Fruit fly (Drosophila melanogaster) whole organism, embryonic: ENCODE results near the gene CG6277.

Experiments
- Ada2b ChIP-seq: fragments of 200-800 bp; sonication (Bioruptor generic); IDR thresholded peaks from 2 replicates; pipeline ENCODE4 v1.3.6; 2022; ENCODE audit warnings: missing biosample characterization, missing genetic modification characterization
- Aef1 ChIP-seq: fragments of 200-800 bp; sonication (Bioruptor generic); IDR thresholded peaks from 3 replicates; pipeline ENCODE4 v1.3.6; 2022; ENCODE audit warnings: missing biosample characterization, missing genetic modification characterization
- BtbVII ChIP-seq: fragments of 200-800 bp; sonication (Bioruptor generic); optimal IDR thresholded peaks from 3 replicates; lab custom pipeline; 2017; ENCODE audit warnings: missing biosample characterization, mild to moderate bottlenecking, missing genetic modification characterization
- CG10209 ChIP-seq: fragments of 200-800 bp; sonication (Bioruptor generic); optimal IDR thresholded peaks from 3 replicates; lab custom pipeline; 2017; ENCODE audit warnings: missing biosample characterization, mild to moderate bottlenecking, missing genetic modification characterization, missing genetic modification reagents
- CG10366 ChIP-seq: fragments of 200-800 bp; sonication (Bioruptor generic); IDR thresholded peaks from 2 replicates; pipeline ENCODE4 v1.3.6; 2022; ENCODE audit warnings: missing biosample characterization, missing genetic modification characterization
- CG11695 ChIP-seq: fragments of 200-800 bp; sonication (Bioruptor generic); IDR thresholded peaks from 3 replicates; pipeline ENCODE4 v1.3.6; 2022; ENCODE audit warnings: missing biosample characterization, missing genetic modification characterization
- CG11696 ChIP-seq: fragments of 200-800 bp; sonication (Bioruptor generic); IDR thresholded peaks from 2 replicates; pipeline ENCODE4 v1.3.6; 2022; ENCODE audit warnings: missing biosample characterization, missing genetic modification characterization
- CG12219 ChIP-seq: fragments of 200-800 bp; sonication (Bioruptor generic); optimal IDR thresholded peaks from 3 replicates; lab custom pipeline; 2018; ENCODE audit warnings: missing biosample characterization, mild to moderate bottlenecking, missing genetic modification characterization
- CG13424 ChIP-seq: fragments of 200-800 bp; sonication (Bioruptor generic); optimal IDR thresholded peaks from 2 replicates; lab custom pipeline; 2019; ENCODE audit warnings: missing biosample characterization, mild to moderate bottlenecking, missing genetic modification characterization, moderate library complexity
- CG14860 ChIP-seq: fragments of 200-800 bp; sonication (Bioruptor generic); IDR thresholded peaks from 3 replicates; pipeline ENCODE4 v1.3.6; 2022; ENCODE audit warnings: missing biosample characterization, missing genetic modification characterization; ENCODE audit not compliant: partially characterized antibody
- CG17829 ChIP-seq: fragments of 200-800 bp; optimal IDR thresholded peaks from 2 replicates; lab custom pipeline; 2019; ENCODE audit warnings: missing biosample characterization, mild to moderate bottlenecking, missing genetic modification characterization, moderate library complexity
- CG1832 ChIP-seq: fragments of 200-800 bp; sonication (Bioruptor generic); optimal IDR thresholded peaks from 2 replicates; lab custom pipeline; 2017; ENCODE audit warnings: missing biosample characterization, mild to moderate bottlenecking, missing genetic modification characterization, inconsistent platforms
- CG18599 ChIP-seq: fragments of 200-800 bp; sonication (Bioruptor generic); optimal IDR thresholded peaks from 3 replicates; lab custom pipeline; 2017; ENCODE audit warnings: missing biosample characterization, missing genetic modification characterization, mild to moderate bottlenecking, moderate library complexity, missing genetic modification reagents
- CG2129 ChIP-seq: fragments of 200-800 bp; sonication (Bioruptor generic); IDR thresholded peaks from 2 replicates; pipeline ENCODE4 v1.3.6; 2022; ENCODE audit warnings: missing biosample characterization, missing genetic modification characterization; ENCODE audit not compliant: partially characterized antibody
- CG4360 ChIP-seq: fragments of 200-800 bp; sonication (Bioruptor generic); IDR thresholded peaks from 2 replicates; pipeline ENCODE4 v1.3.6; 2022; ENCODE audit warnings: missing biosample characterization, missing genetic modification characterization
- CG4617 ChIP-seq: fragments of 200-800 bp; sonication (Bioruptor generic); optimal IDR thresholded peaks from 3 replicates; lab custom pipeline; 2016; ENCODE audit warnings: missing biosample characterization, missing genetic modification characterization, borderline replicate concordance
- CG4854 ChIP-seq: fragments of 200-800 bp; sonication (Bioruptor generic); optimal IDR thresholded peaks from 2 replicates; lab custom pipeline; 2016; ENCODE audit warnings: missing biosample characterization, missing genetic modification characterization, inconsistent platforms
- CG7357 ChIP-seq: fragments of 200-800 bp; sonication (Bioruptor generic); IDR thresholded peaks from 3 replicates; pipeline ENCODE4 v1.3.6; 2022; ENCODE audit warnings: missing biosample characterization, missing genetic modification characterization
- CG8089 ChIP-seq: fragments of 200-800 bp; sonication (Bioruptor generic); optimal IDR thresholded peaks from 3 replicates; lab custom pipeline; 2016; ENCODE audit warnings: missing biosample characterization, missing genetic modification characterization
- CG8765 ChIP-seq: fragments of 200-800 bp; sonication (Bioruptor generic); IDR thresholded peaks from 2 replicates; pipeline ENCODE4 v1.3.6; 2022; ENCODE audit warnings: missing biosample characterization, missing genetic modification characterization
- CG8944 ChIP-seq: fragments of 200-800 bp; sonication (Bioruptor generic); optimal IDR thresholded peaks from 3 replicates; lab custom pipeline; 2016; ENCODE audit warnings: missing biosample characterization, missing genetic modification characterization
- CG9817 ChIP-seq: fragments of 200-800 bp; sonication (Bioruptor generic); optimal IDR thresholded peaks from 2 replicates; lab custom pipeline; 2018; ENCODE audit warnings: missing biosample characterization, mild to moderate bottlenecking, missing genetic modification characterization, moderate library complexity
- Dbx ChIP-seq: fragments of 200-800 bp; sonication (Bioruptor generic); IDR thresholded peaks from 3 replicates; pipeline ENCODE4 v1.3.6; 2022; ENCODE audit warnings: missing biosample characterization, missing genetic modification characterization
- HmgZ ChIP-seq: fragments of 200-800 bp; sonication (Bioruptor generic); optimal IDR thresholded peaks from 2 replicates; lab custom pipeline; 2018; ENCODE audit warnings: missing biosample characterization, mild to moderate bottlenecking, missing genetic modification characterization
- Hmx ChIP-seq: fragments of 200-800 bp; sonication (Bioruptor generic); optimal IDR thresholded peaks from 2 replicates; lab custom pipeline; 2016; ENCODE audit warnings: missing biosample characterization, missing genetic modification characterization
- Hr39 ChIP-seq: fragments of >200 bp; optimal IDR thresholded peaks from 2 replicates; lab custom pipeline; 2017
- NK7.1 ChIP-seq: fragments of 200-800 bp; sonication (Bioruptor generic); optimal IDR thresholded peaks from 3 replicates; lab custom pipeline; 2016; ENCODE audit warnings: missing biosample characterization, missing genetic modification characterization
- Nf-YC ChIP-seq: fragments of 200-800 bp; optimal IDR thresholded peaks from 3 replicates; lab custom pipeline; 2019; ENCODE audit warnings: missing biosample characterization, mild to moderate bottlenecking, missing genetic modification characterization, moderate library complexity
- PHDP ChIP-seq: fragments of 200-800 bp; sonication (Bioruptor generic); optimal IDR thresholded peaks from 3 replicates; lab custom pipeline; 2018; ENCODE audit warnings: missing biosample characterization, mild to moderate bottlenecking, missing genetic modification characterization, moderate library complexity
- Rfx ChIP-seq: fragments of 200-800 bp; sonication (Bioruptor generic); IDR thresholded peaks from 2 replicates; pipeline ENCODE4 v1.3.6; 2022; ENCODE audit warnings: missing biosample characterization, missing genetic modification characterization
- Stat92E ChIP-seq, 3 experiments: fragments of >200 bp in 2 of 3; fragments of 200-800 bp in 1 of 3; sonication (Bioruptor generic) in 1 of 3; optimal IDR thresholded peaks; 2 replicates each; lab custom pipeline; 2017 to 2019; ENCODE audit warnings: missing biosample characterization in 3 of 3, missing genetic modification characterization in 3 of 3, mild to moderate bottlenecking in 1 of 3, moderate library complexity in 1 of 3
- Taf1 ChIP-seq: fragments of 200-800 bp; sonication (Bioruptor generic); IDR thresholded peaks from 2 replicates; pipeline ENCODE4 v1.3.6; 2022; ENCODE audit warnings: missing biosample characterization, missing genetic modification characterization
- Trl ChIP-seq, 3 experiments: fragments of >200 bp in 2 of 3; fragments of 200-800 bp in 1 of 3; sonication (Bioruptor generic) in 1 of 3; optimal IDR thresholded peaks; 2 replicates in 1 of 3; 3 replicates in 2 of 3; lab custom pipeline; 2016 to 2017; ENCODE audit warnings: missing biosample characterization in 1 of 3, missing genetic modification characterization in 1 of 3
- ab ChIP-seq: fragments of 200-800 bp; sonication (Bioruptor generic); optimal IDR thresholded peaks from 2 replicates; lab custom pipeline; 2016; ENCODE audit warnings: missing biosample characterization, missing genetic modification characterization
- amos ChIP-seq: fragments of 200-800 bp; sonication (Bioruptor generic); IDR thresholded peaks from 2 replicates; pipeline ENCODE4 v1.3.6; 2022; ENCODE audit warnings: missing biosample characterization, missing genetic modification characterization; ENCODE audit not compliant: partially characterized antibody
- ap ChIP-seq: fragments of 200-800 bp; sonication (Bioruptor generic); IDR thresholded peaks from 2 replicates; pipeline ENCODE4 v1.3.6; 2022; ENCODE audit warnings: missing biosample characterization, missing genetic modification characterization
- bowl ChIP-seq: fragments of 200-800 bp; sonication (Bioruptor generic); IDR thresholded peaks from 2 replicates; pipeline ENCODE4 v1.3.6; 2022; ENCODE audit warnings: missing biosample characterization, missing genetic modification characterization
- bsh ChIP-seq, 2 experiments: fragments of 200-800 bp; sonication (Bioruptor generic); optimal IDR thresholded peaks; 2 replicates each; lab custom pipeline; 2017 to 2018; ENCODE audit warnings: mild to moderate bottlenecking in 2 of 2, missing biosample characterization in 2 of 2, missing genetic modification characterization in 2 of 2, moderate library complexity in 1 of 2
- exex ChIP-seq: fragments of 200-800 bp; sonication (Bioruptor generic); optimal IDR thresholded peaks from 4 replicates; lab custom pipeline; 2018; ENCODE audit warnings: missing biosample characterization, mild to moderate bottlenecking, missing genetic modification characterization, moderate library complexity
- gcm2 ChIP-seq: fragments of 200-800 bp; sonication (Bioruptor generic); optimal IDR thresholded peaks from 2 replicates; lab custom pipeline; 2016; ENCODE audit warnings: missing biosample characterization, missing genetic modification characterization
- grau ChIP-seq: fragments of 200-800 bp; optimal IDR thresholded peaks from 3 replicates; lab custom pipeline; 2019; ENCODE audit warnings: missing biosample characterization, mild to moderate bottlenecking, missing genetic modification characterization, moderate library complexity
- knrl ChIP-seq: fragments of 200-800 bp; sonication (Bioruptor generic); IDR thresholded peaks from 3 replicates; pipeline ENCODE4 v1.3.6; 2022; ENCODE audit warnings: missing biosample characterization, missing genetic modification characterization; ENCODE audit not compliant: partially characterized antibody
- lilli ChIP-seq: fragments of 200-800 bp; sonication (Bioruptor generic); optimal IDR thresholded peaks from 3 replicates; lab custom pipeline; 2016; ENCODE audit warnings: missing biosample characterization, missing genetic modification characterization
- onecut ChIP-seq: fragments of 200-800 bp; sonication (Bioruptor generic); IDR thresholded peaks from 2 replicates; pipeline ENCODE4 v1.3.6; 2022; ENCODE audit warnings: missing biosample characterization, missing genetic modification characterization
- pan ChIP-seq, 4 experiments: fragments of >200 bp in 3 of 4; fragments of 200-800 bp in 1 of 4; sonication (Bioruptor generic) in 1 of 4; optimal IDR thresholded peaks in 3 of 4; IDR thresholded peaks in 1 of 4; 2 replicates each; pipeline versions ENCODE4 v1.3.6 to Lab custom; 2017 to 2022; ENCODE audit warnings: missing biosample characterization in 2 of 4, missing genetic modification characterization in 2 of 4, mixed read lengths in 1 of 4
- repo ChIP-seq: fragments of 200-800 bp; sonication (Bioruptor generic); optimal IDR thresholded peaks from 2 replicates; lab custom pipeline; 2016; ENCODE audit warnings: missing biosample characterization, missing genetic modification characterization
- shn ChIP-seq: fragments of 200-800 bp; sonication (Bioruptor generic); optimal IDR thresholded peaks from 3 replicates; lab custom pipeline; 2016; ENCODE audit warnings: missing biosample characterization, missing genetic modification characterization
- toy ChIP-seq: fragments of 200-800 bp; sonication (Bioruptor generic); IDR thresholded peaks from 2 replicates; pipeline ENCODE4 v1.3.6; 2022; ENCODE audit warnings: missing biosample characterization, missing genetic modification characterization
- tup ChIP-seq: fragments of 200-800 bp; sonication (Bioruptor generic); optimal IDR thresholded peaks from 2 replicates; lab custom pipeline; 2016; ENCODE audit warnings: missing biosample characterization, mild to moderate bottlenecking, missing genetic modification characterization, moderate library complexity
- zfh1 ChIP-seq: fragments of 200-800 bp; sonication (Bioruptor generic); IDR thresholded peaks from 3 replicates; pipeline ENCODE4 v1.3.6; 2022; ENCODE audit warnings: missing biosample characterization, missing genetic modification characterization

The CG6277 gene

DNA sequence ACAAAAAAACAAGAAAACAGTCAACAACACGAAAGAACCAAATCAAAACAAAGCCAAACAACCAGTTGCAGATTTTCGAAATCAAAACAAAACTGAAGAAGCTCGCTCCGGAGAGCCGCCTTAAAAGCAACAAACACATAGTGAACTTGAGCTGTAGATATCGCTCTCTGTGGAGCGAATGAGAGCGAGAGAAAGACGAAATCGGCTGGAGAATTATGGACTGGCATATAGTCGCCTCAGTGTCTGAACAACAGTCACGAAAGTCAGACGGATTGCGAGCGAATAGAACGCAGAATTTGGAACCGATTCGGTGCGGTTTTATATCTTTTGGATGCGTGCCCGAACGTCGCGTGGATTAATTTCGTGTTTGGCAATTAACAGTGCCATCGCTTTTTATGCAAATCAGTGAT, 42.7 kb downstream of the CG6277 start (continued):
- peak; percentile 53; the same call in 2 of the 3 replicates for TF ChIP-seq Dbx (GFP tag; lab: Robert Waterston, UW)
- TF ChIP-seq onecut (GFP tag; lab: Robert Waterston, UW): no peak
- no peak for TF ChIP-seq Stat92E (GFP tag; optimal IDR thresholded peaks at IDR 0.05; lab: Kevin White, UChicago)
- TF ChIP-seq CG1832: no peak
- TF ChIP-seq zfh1: no peak
- peak; percentile 1 for TF ChIP-seq HmgZ (tag; lab: Kevin White, UChicago)
- no peak for TF ChIP-seq CG8765
- no peak for TF ChIP-seq CG10209
- TF ChIP-seq Taf1 (GFP tag; lab: Robert Waterston, UW): 0 out of 2 replicates have a peak, but pooled peaks have one; percentile 17
- TF ChIP-seq CG9817 (tag; lab: Kevin White, UChicago): no peak
- TF ChIP-seq lilli: no peak
- TF ChIP-seq bsh (GFP tag; optimal IDR thresholded peaks at IDR 0.05; lab: Kevin White, UChicago): no peak
- TF ChIP-seq gcm2 (GFP tag; lab: Kevin White, UChicago): no peak
- no peak for TF ChIP-seq CG8089 (GFP tag; lab: Kevin White, UChicago)
- no peak for TF ChIP-seq bowl (GFP tag; lab: Robert Waterston, UW)
- TF ChIP-seq NK7.1 (GFP tag; lab: Kevin White, UChicago): no peak
- no peak for TF ChIP-seq CG8944 (GFP tag; lab: Kevin White, UChicago)
- no peak for TF ChIP-seq CG4617 (GFP tag; lab: Kevin White, UChicago)
- no peak for TF ChIP-seq repo (GFP tag; lab: Kevin White, UChicago)
- TF ChIP-seq Rfx (GFP tag; lab: Robert Waterston, UW): peak; percentile 46; the same call in 1 of the 2 replicates
- TF ChIP-seq Hr39 (lab: Kevin White, UChicago): no peak
- TF ChIP-seq CG14860 (GFP tag; lab: Robert Waterston, UW): no peak
- TF ChIP-seq toy: no peak
- TF ChIP-seq CG13424 (tag; lab: Kevin White, UChicago): no peak
- TF ChIP-seq Nf-YC (tag; lab: Kevin White, UChicago): no peak
- no peak for TF ChIP-seq tup (GFP tag; lab: Kevin White, UChicago)
- no peak for TF ChIP-seq CG4854 (GFP tag; lab: Kevin White, UChicago)
- TF ChIP-seq pan (optimal IDR thresholded peaks at IDR 0.05; lab: Kevin White, UChicago): no peak
- TF ChIP-seq pan (GFP tag; optimal IDR thresholded peaks at IDR 0.05 in 1 of 2, IDR thresholded peaks at IDR 0.05 in 1 of 2): peak in 1 of 2 experiments; percentile 42
- TF ChIP-seq CG11696 (GFP tag; lab: Robert Waterston, UW): no peak
- TF ChIP-seq exex (tag; lab: Kevin White, UChicago): no peak
- no peak for TF ChIP-seq CG7357 (GFP tag; lab: Robert Waterston, UW)
- TF ChIP-seq knrl (GFP tag; lab: Robert Waterston, UW): no peak; the same call in 2 of the 3 replicates
- TF ChIP-seq shn (GFP tag; lab: Kevin White, UChicago): no peak
- TF ChIP-seq amos (GFP tag; lab: Robert Waterston, UW): peak; percentile 48; the same call in 1 of the 2 replicates
- TF ChIP-seq BtbVII (GFP tag; lab: Kevin White, UChicago): peak; percentile 1
- no peak for TF ChIP-seq CG18599 (GFP tag; lab: Kevin White, UChicago)
- no peak for TF ChIP-seq grau (tag; lab: Kevin White, UChicago)
- no peak for TF ChIP-seq CG10366 (GFP tag; lab: Robert Waterston, UW)
- no peak for TF ChIP-seq PHDP (tag; lab: Kevin White, UChicago)
- TF ChIP-seq Ada2b (GFP tag; lab: Robert Waterston, UW): no peak
- peak; percentile 89 for TF ChIP-seq CG4360 (GFP tag; lab: Robert Waterston, UW)
- TF ChIP-seq Hmx: no peak
- no peak for TF ChIP-seq Aef1 (GFP tag; lab: Robert Waterston, UW)
- TF ChIP-seq CG2129 (GFP tag; lab: Robert Waterston, UW): no peak
- TF ChIP-seq CG11695 (GFP tag; lab: Robert Waterston, UW): no peak; the same call in 2 of the 3 replicates
- peak; percentile 12 for TF ChIP-seq ab (GFP tag; lab: Kevin White, UChicago)
- TF ChIP-seq CG12219 (GFP tag; lab: Kevin White, UChicago): no peak
- no peak for TF ChIP-seq ap (GFP tag; lab: Robert Waterston, UW)
- TF ChIP-seq CG17829 (tag; lab: Kevin White, UChicago): no peak
- TF ChIP-seq Trl (optimal IDR thresholded peaks at IDR 0.05; lab: Kevin White, UChicago): peak; percentile 72 to 97
- no peak for TF ChIP-seq Trl (GFP tag; optimal IDR thresholded peaks at IDR 0.05; lab: Kevin White, UChicago)
